Worm (Caenorhabditis elegans) whole organism, early embryonic: Measurements from ENCODE around the gene lgc-54.

Experiments used
- B0310.2 ChIP-seq: sonication (generic microtip); optimal IDR thresholded peaks from 2 replicates; lab custom pipeline; 2016; ENCODE audit warnings: mild to moderate bottlenecking, missing genetic modification characterization, missing compliant biosample characterization
- F13C5.2 ChIP-seq: sonication (generic microtip); optimal IDR thresholded peaks from 2 replicates; lab custom pipeline; 2017; ENCODE audit warnings: mild to moderate bottlenecking, missing genetic modification characterization, inconsistent platforms, missing compliant biosample characterization
- aly-1 ChIP-seq: sonication (generic microtip); optimal IDR thresholded peaks from 2 replicates; lab custom pipeline; 2016; ENCODE audit warnings: missing genetic modification characterization, missing compliant biosample characterization
- ama-1 ChIP-seq: fragments of 150-350 bp; optimal IDR thresholded peaks from 2 replicates; lab custom pipeline; 2014
- ceh-13 ChIP-seq: fragments of 200-800 bp; sonication (Bioruptor generic); optimal IDR thresholded peaks from 2 replicates; lab custom pipeline; 2018; ENCODE audit warnings: mild to moderate bottlenecking, missing genetic modification characterization, missing compliant biosample characterization
- ceh-36 ChIP-seq: sonication (generic microtip); optimal IDR thresholded peaks from 2 replicates; lab custom pipeline; 2016; ENCODE audit warnings: missing genetic modification characterization, inconsistent platforms, missing compliant biosample characterization
- ets-7 ChIP-seq: sonication (generic microtip); optimal IDR thresholded peaks from 2 replicates; lab custom pipeline; 2016; ENCODE audit warnings: missing genotype, missing genetic modification characterization, missing compliant biosample characterization
- flt-1 ChIP-seq: fragments of 200-800 bp; sonication (Bioruptor generic); IDR thresholded peaks from 2 replicates; pipeline ENCODE4 v1.3.6; 2022; ENCODE audit warnings: missing genetic modification characterization, missing compliant biosample characterization
- hmbx-1 ChIP-seq: sonication (generic microtip); optimal IDR thresholded peaks from 2 replicates; lab custom pipeline; 2016; ENCODE audit warnings: mild to moderate bottlenecking, missing genetic modification characterization, missing compliant biosample characterization
- hmg-4 ChIP-seq: fragments of 200-800 bp; sonication (Bioruptor generic); optimal IDR thresholded peaks from 2 replicates; lab custom pipeline; 2018; ENCODE audit warnings: mild to moderate bottlenecking, missing genetic modification characterization, missing compliant biosample characterization
- hnd-1 ChIP-seq: sonication (generic microtip); optimal IDR thresholded peaks from 2 replicates; lab custom pipeline; 2016; ENCODE audit warnings: missing genetic modification characterization, missing compliant biosample characterization
- pes-1 ChIP-seq: fragments of 200-800 bp; sonication (Bioruptor generic); IDR thresholded peaks from 2 replicates; pipeline ENCODE4 v1.3.6; 2022; ENCODE audit warnings: missing genetic modification reagents, missing genetic modification characterization, missing compliant biosample characterization
- scrt-1 ChIP-seq: fragments of 200-800 bp; sonication (Bioruptor generic); IDR thresholded peaks from 2 replicates; pipeline ENCODE4 v1.3.6; 2022; ENCODE audit warnings: missing genetic modification characterization, missing compliant biosample characterization
- sea-1 ChIP-seq: fragments of 200-800 bp; sonication (Bioruptor generic); conservative IDR thresholded peaks from 2 replicates; pipeline ENCODE4 v1.3.6; 2022; ENCODE audit warnings: missing genetic modification characterization, missing compliant biosample characterization
- tbx-11 ChIP-seq: fragments of 200-800 bp; sonication (Bioruptor generic); IDR thresholded peaks from 2 replicates; pipeline ENCODE4 v1.3.6; 2022; ENCODE audit warnings: missing genetic modification characterization, missing compliant biosample characterization
- tbx-37 ChIP-seq: fragments of 200-800 bp; sonication (Bioruptor generic); conservative IDR thresholded peaks from 2 replicates; pipeline ENCODE4 v1.3.6; 2022; ENCODE audit warnings: missing genetic modification reagents, missing genetic modification characterization, missing compliant biosample characterization
- tra-4 ChIP-seq: sonication (generic microtip); optimal IDR thresholded peaks from 2 replicates; lab custom pipeline; 2017; ENCODE audit warnings: missing genetic modification characterization, missing compliant biosample characterization

The lgc-54 gene

ce11 chrV:6881038-6881437, 34.6 kb upstream of the lgc-54 start, which contains the start of gene unc-70:
TSS of gene unc-70 (plus strand) at chrV:6881338.
- TF ChIP-seq B0310.2 (no peak), hmg-4 (GFP tag; lab: Kevin White, UChicago) (no peak), ceh-36 (tag; lab: Kevin White, UChicago) (no peak), ceh-13 (GFP tag; lab: Kevin White, UChicago) (no peak), hmbx-1 (no peak)

- no peak for TF ChIP-seq hmbx-1
- TF ChIP-seq hmg-4 (GFP tag; lab: Kevin White, UChicago), result peak; percentile 83
- TF ChIP-seq tbx-11 (GFP tag; lab: Robert Waterston, UW), result no peak
- no peak for TF ChIP-seq ama-1 (lab: Kevin White, UChicago)
- TF ChIP-seq scrt-1 (GFP tag; lab: Robert Waterston, UW), result no peak
- TF ChIP-seq pes-1 (GFP tag; lab: Robert Waterston, UW), result no peak
- TF ChIP-seq sea-1 (GFP tag; lab: Robert Waterston, UW), result no peak
- no peak for TF ChIP-seq ets-7
- peak; percentile 68 for TF ChIP-seq F13C5.2 (tag; lab: Kevin White, UChicago)
- no peak for TF ChIP-seq hnd-1
- peak; percentile 46 for TF ChIP-seq aly-1 (tag; lab: Kevin White, UChicago)
- TF ChIP-seq tbx-37 (GFP tag; lab: Robert Waterston, UW), result 0 out of 2 replicates have a peak, but pooled peaks have one; percentile 39
- TF ChIP-seq flt-1 (GFP tag; lab: Robert Waterston, UW), result peak; percentile 23; the same call in 1 of the 2 replicates
- no peak for TF ChIP-seq tra-4 (tag; lab: Kevin White, UChicago)
- no peak for TF ChIP-seq B0310.2
- no peak for TF ChIP-seq ceh-13 (GFP tag; lab: Kevin White, UChicago)
- peak; percentile 47 for TF ChIP-seq ceh-36 (tag; lab: Kevin White, UChicago)
Measured at ce11 chrV:6880623-6881022, 34.2 kb upstream of the lgc-54 start.

ce11 chrV:6879490-6879889, 33.1 kb upstream of the lgc-54 start:
- TF ChIP-seq tbx-11 (GFP tag; lab: Robert Waterston, UW) (no peak), ama-1 (lab: Kevin White, UChicago) (no peak), hmg-4 (GFP tag; lab: Kevin White, UChicago) (peak; percentile 93), B0310.2 (no peak), hmbx-1 (no peak), ceh-36 (tag; lab: Kevin White, UChicago) (no peak), ceh-13 (GFP tag; lab: Kevin White, UChicago) (no peak), pes-1 (GFP tag; lab: Robert Waterston, UW) (no peak), ets-7 (peak; percentile 43), tra-4 (tag; lab: Kevin White, UChicago) (no peak), scrt-1 (GFP tag; lab: Robert Waterston, UW) (no peak), sea-1 (GFP tag; lab: Robert Waterston, UW) (peak; percentile 72; the same call in 1 of the 2 replicates), hnd-1 (no peak), tbx-37 (GFP tag; lab: Robert Waterston, UW) (no peak), aly-1 (tag; lab: Kevin White, UChicago) (peak; percentile 64), F13C5.2 (tag; lab: Kevin White, UChicago) (peak; percentile 78), flt-1 (GFP tag; lab: Robert Waterston, UW) (peak; percentile 58; the same call in 1 of the 2 replicates)

- TF ChIP-seq tbx-11 (GFP tag; lab: Robert Waterston, UW) (no peak), ceh-36 (tag; lab: Kevin White, UChicago) (no peak), B0310.2 (no peak)
Measured at ce11 chrV:6878559-6878958, 32.2 kb upstream of the lgc-54 start.

- TF ChIP-seq hmg-4 (GFP tag; lab: Kevin White, UChicago) (peak; percentile 18), sea-1 (GFP tag; lab: Robert Waterston, UW) (no peak)
Measured at ce11 chrV:6876763-6877515, 30.5 kb upstream of the lgc-54 start.

- no peak for TF ChIP-seq ceh-13 (GFP tag; lab: Kevin White, UChicago)
- TF ChIP-seq ceh-36 (tag; lab: Kevin White, UChicago), result no peak
- no peak for TF ChIP-seq tbx-11 (GFP tag; lab: Robert Waterston, UW)
- TF ChIP-seq hmg-4 (GFP tag; lab: Kevin White, UChicago), result no peak
- no peak for TF ChIP-seq sea-1 (GFP tag; lab: Robert Waterston, UW)
Measured at ce11 chrV:6875795-6876194, 29.4 kb upstream of the lgc-54 start.

- TF ChIP-seq tbx-37 (GFP tag; lab: Robert Waterston, UW), result no peak
- TF ChIP-seq ets-7, result no peak
- no peak for TF ChIP-seq flt-1 (GFP tag; lab: Robert Waterston, UW)
- no peak for TF ChIP-seq aly-1 (tag; lab: Kevin White, UChicago)
- TF ChIP-seq tbx-11 (GFP tag; lab: Robert Waterston, UW), result no peak
- no peak for TF ChIP-seq ceh-13 (GFP tag; lab: Kevin White, UChicago)
- no peak for TF ChIP-seq tra-4 (tag; lab: Kevin White, UChicago)
Measured at ce11 chrV:6874735-6875134, 28.3 kb upstream of the lgc-54 start.

ce11 chrV:6870004-6870403, 23.6 kb upstream of the lgc-54 start, which contains the start of gene frpr-18:
TSS of gene frpr-18 (plus strand) at chrV:6870304.
- TF ChIP-seq ceh-36 (tag; lab: Kevin White, UChicago) (no peak), ets-7 (no peak)
